Worm (Caenorhabditis elegans): ENCODE measurements around the gene ZC449.8.

DNA sequence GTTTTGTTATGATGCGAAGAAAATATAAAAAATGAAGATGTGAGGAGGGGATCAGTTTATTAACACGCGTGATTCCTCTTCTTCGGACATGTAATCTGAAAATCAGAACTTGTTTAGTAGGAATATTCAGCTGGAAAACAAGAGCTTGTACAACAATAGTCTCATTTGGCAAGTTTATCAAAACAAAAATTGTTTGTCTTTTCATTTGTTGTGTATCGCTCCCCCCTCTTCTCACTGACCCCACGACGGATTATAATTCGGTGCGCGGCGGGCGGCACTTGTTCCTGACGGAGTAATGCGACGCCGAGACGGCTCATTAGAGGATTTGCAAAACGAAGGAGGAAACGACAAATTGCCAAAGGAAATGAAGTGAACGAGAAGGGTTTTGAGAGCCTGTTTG, 18.0 kb downstream of the ZC449.8 start, which contains the start of gene ZC449.4:
- TF ChIP-seq him-1 (tag; optimal IDR thresholded peaks at IDR 0.05) (no peak), W03F9.2 (tag; optimal IDR thresholded peaks at IDR 0.05) (no peak)

All from whole organism, L4/young adult.